Fruit fly (Drosophila melanogaster) Kc167 (cell line): ENCODE measurements around the gene CG43800.

Experiments used
- Myc ChIP-seq: fragments of >200 bp; optimal IDR thresholded peaks from 2 replicates; lab custom pipeline; 2017; ENCODE audit warnings: missing external identifiers
- Sin3A ChIP-seq: fragments of >200 bp; optimal IDR thresholded peaks from 2 replicates; lab custom pipeline; 2018; ENCODE audit warnings: missing external identifiers
- h ChIP-seq: fragments of >200 bp; optimal IDR thresholded peaks from 3 replicates; lab custom pipeline; 2018; ENCODE audit warnings: missing external identifiers
- insv ChIP-seq: fragments of >200 bp; optimal IDR thresholded peaks from 3 replicates; lab custom pipeline; 2018; ENCODE audit warnings: missing external identifiers
- psq ChIP-seq: fragments of >200 bp; optimal IDR thresholded peaks from 2 replicates; lab custom pipeline; 2017; ENCODE audit warnings: missing external identifiers
- ttk ChIP-seq: sonication (Bioruptor generic); optimal IDR thresholded peaks from 2 replicates; lab custom pipeline; 2017; ENCODE audit warnings: missing external identifiers

Gene CG43800

DNA sequence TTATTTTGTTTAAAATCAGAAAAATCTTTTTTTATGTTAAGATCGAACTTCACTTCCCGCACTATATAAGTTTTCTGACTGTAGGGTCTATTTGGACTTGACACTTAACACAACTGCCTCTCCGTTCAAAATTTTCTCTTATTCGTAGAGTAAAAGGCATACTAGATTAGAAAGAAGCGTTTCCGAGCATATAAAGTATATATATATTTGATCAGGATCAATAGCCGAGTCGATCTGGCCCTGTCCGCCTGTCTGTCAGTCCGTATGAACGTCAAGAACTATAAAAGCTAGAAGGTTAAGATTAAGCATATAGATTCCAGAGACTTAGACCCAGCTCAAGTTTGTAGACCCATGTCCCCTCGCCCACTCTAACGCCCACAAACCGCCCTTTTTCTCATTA lies at the start of gene CG43800:
CG43800 (minus strand) TSS at position 101 of the 400 bp plus-strand sequence.
- TF ChIP-seq Myc (lab: Kevin White, UChicago) = no peak
- TF ChIP-seq insv (lab: Kevin White, UChicago) = no peak
- TF ChIP-seq Sin3A (lab: Kevin White, UChicago) = no peak
- no peak for TF ChIP-seq ttk (lab: Kevin White, UChicago)
- TF ChIP-seq h (lab: Kevin White, UChicago) = no peak
- TF ChIP-seq psq = no peak

DNA sequence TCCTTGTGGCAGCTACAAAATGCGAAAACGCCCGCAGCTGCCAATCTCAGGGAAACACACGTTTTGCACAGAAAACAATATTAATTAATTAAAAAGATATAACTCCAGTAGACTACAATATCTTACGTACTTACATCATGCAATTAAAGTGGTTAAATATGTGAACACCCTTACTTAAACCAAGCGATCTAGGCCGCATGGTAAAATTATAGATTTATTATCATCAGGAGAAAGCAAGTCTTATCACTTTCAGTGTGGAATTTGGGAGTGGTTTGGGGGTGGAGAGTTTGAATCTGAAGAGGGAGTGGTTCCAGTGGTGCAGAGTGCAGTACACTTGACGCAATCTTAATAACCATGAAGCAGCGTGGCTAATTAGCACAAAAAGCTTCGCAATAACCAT lies 49.5 kb upstream of the CG43800 start:
- no peak for TF ChIP-seq psq
- no peak for TF ChIP-seq ttk (lab: Kevin White, UChicago)
- no peak for TF ChIP-seq insv (lab: Kevin White, UChicago)
- TF ChIP-seq Sin3A (lab: Kevin White, UChicago) = no peak
- no peak for TF ChIP-seq Myc (lab: Kevin White, UChicago)
- no peak for TF ChIP-seq h (lab: Kevin White, UChicago)

DNA sequence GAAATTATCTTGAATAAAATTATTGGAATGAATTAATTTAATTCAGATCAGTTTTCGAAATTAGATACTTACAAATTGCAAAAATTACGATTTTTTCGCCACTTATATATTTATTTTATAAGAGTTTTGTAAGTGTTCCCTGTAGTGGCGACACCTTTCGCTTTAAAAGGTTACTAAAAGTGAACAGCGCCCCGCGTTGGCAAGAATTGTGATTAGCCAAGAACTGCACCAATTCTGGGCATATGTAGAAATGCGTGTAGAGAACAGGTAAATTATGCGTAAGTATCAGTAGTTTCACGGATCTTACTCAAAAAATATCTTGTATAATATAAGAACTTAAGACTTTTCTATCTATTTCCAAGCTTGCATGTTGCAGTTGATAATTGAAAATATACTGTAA lies 48.8 kb upstream of the CG43800 start:
- TF ChIP-seq h (lab: Kevin White, UChicago) = no peak
- TF ChIP-seq Myc (lab: Kevin White, UChicago) = no peak
- TF ChIP-seq Sin3A (lab: Kevin White, UChicago) = no peak
- TF ChIP-seq psq = no peak
- no peak for TF ChIP-seq insv (lab: Kevin White, UChicago)
- TF ChIP-seq ttk (lab: Kevin White, UChicago) = no peak

DNA sequence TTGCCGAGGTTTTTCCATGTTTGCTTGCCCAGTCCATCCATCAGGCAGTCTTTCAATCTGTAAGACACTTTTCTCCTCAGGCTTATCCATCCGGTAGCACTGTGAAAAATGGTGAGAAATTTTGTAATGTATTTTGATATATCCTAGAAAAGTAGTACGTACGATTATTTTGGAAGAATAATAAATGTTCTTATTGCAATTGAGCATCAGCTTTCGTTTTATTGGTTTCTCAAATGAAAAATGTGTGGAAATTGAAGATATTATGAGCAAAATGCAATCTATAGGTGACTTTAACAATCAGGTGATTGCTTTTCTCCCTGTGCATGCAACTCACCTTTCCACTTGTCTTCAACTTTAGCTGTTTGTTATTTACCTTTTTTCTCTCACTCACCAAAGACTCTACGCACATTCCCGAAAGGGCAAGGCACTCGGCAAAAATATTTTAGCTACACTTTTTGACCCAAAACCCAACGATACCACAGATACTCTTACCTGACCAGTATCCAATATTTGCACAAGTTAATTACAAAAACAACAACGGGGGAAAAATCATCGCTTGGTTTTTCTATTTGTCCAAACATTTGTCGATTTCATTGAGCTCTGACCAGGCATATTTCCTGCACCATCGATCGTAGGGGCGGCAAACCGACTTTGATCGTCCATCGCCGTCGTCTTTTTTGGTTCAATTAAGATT lies 45.1 kb upstream of the CG43800 start:
- TF ChIP-seq psq = no peak
- no peak for TF ChIP-seq insv (lab: Kevin White, UChicago)
- TF ChIP-seq ttk (lab: Kevin White, UChicago) = no peak
- TF ChIP-seq Sin3A (lab: Kevin White, UChicago) = no peak
- no peak for TF ChIP-seq Myc (lab: Kevin White, UChicago)
- no peak for TF ChIP-seq h (lab: Kevin White, UChicago)

DNA sequence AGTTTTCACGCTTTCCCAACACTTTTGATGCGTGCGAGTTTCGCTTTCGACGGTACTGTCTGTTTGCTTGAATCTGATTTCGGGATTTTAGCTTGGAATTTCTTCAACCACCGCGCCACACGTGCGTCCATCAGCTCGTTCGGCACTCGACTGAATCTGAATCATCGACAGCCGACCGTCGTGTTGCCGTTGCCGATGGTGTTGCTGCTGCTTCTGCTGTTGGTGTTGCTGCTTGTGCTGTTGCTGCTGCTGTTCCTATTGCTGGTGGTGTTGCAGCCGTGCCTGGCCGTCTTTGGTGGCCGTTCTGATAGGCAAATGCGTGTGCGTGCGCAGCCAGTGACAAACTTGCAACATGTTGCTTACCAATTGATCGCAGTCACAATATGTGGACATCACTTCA lies 44.4 kb upstream of the CG43800 start, which contains the start of gene Wnt4:
Wnt4 (minus strand) TSS at position 155 of the 400 bp plus-strand sequence.
- TF ChIP-seq insv (lab: Kevin White, UChicago) (no peak), psq (no peak), h (lab: Kevin White, UChicago) (no peak), Sin3A (lab: Kevin White, UChicago) (no peak), Myc (lab: Kevin White, UChicago) (no peak), ttk (lab: Kevin White, UChicago) (no peak)

DNA sequence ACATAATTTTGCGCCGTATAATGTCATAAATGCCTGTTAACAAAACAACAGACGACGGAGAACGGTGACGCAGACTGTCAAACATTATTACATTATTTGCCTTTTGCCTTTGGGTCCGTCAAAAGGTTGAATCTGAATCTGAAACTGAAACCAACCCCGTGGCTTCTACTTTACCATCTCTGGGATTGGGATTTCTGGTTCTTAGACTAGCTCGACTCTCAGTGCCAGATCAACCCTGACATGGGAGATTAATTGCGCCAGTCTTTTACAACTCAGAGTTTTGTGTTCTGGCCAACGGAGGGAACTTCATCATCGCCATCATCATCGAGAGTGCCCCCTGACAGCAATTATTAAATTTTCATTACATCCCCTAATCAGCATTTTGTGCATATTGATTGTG lies 39.8 kb upstream of the CG43800 start:
- TF ChIP-seq h (lab: Kevin White, UChicago) (no peak), psq (no peak), ttk (lab: Kevin White, UChicago) (no peak), Sin3A (lab: Kevin White, UChicago) (no peak), Myc (lab: Kevin White, UChicago) (no peak), insv (lab: Kevin White, UChicago) (no peak)

DNA sequence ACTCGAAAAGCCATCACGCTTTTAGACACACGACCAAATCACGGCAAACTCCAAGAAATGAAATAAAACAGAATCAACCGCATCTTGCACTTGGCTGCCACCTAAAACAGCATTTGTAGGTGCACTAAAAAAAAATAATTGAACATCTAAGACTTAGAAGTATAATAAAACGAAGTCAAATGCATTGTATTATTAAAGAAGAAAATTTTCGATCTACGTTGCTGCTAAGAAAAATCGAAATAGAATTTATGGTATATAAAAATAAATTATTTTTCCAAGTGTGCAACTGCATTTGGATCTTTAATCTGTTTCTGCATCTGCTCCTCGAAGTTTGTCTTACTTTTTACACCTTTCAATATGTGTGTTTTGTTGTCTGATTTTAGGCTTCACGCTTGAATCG lies 37.7 kb upstream of the CG43800 start:
- TF ChIP-seq Sin3A (lab: Kevin White, UChicago) (no peak), insv (lab: Kevin White, UChicago) (no peak), psq (no peak), h (lab: Kevin White, UChicago) (no peak), ttk (lab: Kevin White, UChicago) (no peak), Myc (lab: Kevin White, UChicago) (no peak)

DNA sequence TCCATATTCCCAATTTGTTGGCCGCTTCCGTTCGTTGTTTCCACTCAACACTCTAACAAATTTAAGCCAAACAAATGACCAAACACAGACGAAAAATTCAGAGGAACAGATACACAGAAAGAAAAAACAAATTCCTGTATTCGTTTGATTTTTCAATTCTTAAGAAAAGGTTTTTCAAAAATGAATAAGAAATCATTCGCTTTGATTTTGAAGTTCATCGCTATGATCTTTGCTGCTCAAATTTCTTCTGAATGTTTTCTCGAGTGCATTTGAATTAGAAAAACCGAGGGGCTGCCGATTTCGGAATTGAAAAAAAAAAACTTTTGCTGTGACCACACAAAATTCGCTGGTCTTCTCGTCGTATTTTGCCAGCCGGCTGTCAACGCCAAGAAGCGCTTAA lies 33.4 kb upstream of the CG43800 start:
- no peak for TF ChIP-seq Myc (lab: Kevin White, UChicago)

DNA sequence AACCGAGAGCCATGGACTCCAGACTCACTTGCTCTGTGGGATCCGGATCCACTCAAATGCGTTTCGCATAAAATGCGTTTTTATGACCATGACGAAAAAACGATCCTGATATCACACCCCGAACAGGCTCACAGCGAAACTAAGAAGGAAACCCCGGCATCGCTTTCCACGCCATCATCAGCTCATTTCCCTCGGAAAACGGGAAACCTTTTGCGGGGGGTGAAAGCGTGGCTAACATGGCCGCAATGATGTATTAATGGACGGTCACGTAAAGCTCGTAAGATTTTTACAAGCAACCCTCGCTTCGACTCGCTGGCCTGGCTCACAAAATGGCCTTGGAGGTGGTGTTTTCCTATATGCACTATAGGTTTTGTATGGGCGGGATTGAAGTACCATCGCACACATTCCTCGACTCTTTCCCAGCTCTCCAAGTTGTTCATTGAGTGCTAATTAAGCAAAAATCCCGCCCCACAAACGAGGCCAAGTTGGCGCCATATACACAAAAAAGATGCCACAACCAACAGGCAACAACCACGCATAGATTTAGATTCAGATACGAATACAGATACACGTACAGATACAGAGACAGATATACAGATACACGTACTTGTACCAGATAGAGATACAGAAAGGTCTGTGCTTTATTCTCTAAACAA lies 32.4 kb upstream of the CG43800 start:
- TF ChIP-seq ttk (lab: Kevin White, UChicago) = no peak
- no peak for TF ChIP-seq h (lab: Kevin White, UChicago)
- TF ChIP-seq insv (lab: Kevin White, UChicago) = no peak
- no peak for TF ChIP-seq Sin3A (lab: Kevin White, UChicago)
- TF ChIP-seq Myc (lab: Kevin White, UChicago) = no peak
- no peak for TF ChIP-seq psq

DNA sequence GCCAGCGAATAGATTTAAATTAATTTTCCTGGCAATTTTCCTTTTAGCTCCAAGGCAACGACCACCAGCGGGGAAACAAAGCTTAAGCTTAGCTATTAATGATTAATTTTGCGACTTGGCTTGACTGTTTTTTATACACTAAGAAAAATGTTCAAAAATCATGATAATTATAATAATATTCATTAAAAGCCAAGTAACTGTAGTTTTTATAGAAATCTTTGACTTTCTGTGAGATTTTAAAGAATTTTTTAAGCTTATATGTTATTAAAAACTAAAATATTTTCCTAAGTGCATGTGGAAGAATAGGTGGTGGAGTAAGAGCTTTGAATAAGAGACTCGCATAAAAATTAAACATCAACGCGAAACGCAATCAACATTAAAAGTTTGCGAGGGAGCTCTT lies 31.8 kb upstream of the CG43800 start:
- TF ChIP-seq h (lab: Kevin White, UChicago) (no peak), psq (no peak), Myc (lab: Kevin White, UChicago) (no peak), ttk (lab: Kevin White, UChicago) (no peak), Sin3A (lab: Kevin White, UChicago) (no peak), insv (lab: Kevin White, UChicago) (no peak)

DNA sequence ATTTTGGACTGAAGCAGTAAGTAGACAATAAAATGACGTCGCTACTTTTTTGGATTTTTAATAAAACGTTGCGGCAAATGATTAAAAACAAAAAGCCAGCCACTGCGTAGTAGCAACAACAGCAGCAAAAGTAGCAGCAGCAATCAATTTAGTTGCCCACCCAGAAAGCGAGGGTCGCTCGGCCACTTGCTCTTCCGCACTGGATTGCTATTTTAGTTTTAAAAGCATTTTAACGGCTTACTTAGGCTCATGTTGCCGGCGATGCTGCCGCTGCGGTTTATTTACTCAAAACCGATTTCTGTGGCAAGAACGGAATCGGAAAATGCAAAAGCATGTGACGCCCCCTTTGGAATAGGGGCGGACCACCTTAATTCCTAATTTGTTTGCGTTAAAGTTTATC lies 30.0 kb upstream of the CG43800 start:
- TF ChIP-seq Myc (lab: Kevin White, UChicago) = no peak
- no peak for TF ChIP-seq psq
- no peak for TF ChIP-seq h (lab: Kevin White, UChicago)
- no peak for TF ChIP-seq ttk (lab: Kevin White, UChicago)
- no peak for TF ChIP-seq insv (lab: Kevin White, UChicago)
- TF ChIP-seq Sin3A (lab: Kevin White, UChicago) = no peak

DNA sequence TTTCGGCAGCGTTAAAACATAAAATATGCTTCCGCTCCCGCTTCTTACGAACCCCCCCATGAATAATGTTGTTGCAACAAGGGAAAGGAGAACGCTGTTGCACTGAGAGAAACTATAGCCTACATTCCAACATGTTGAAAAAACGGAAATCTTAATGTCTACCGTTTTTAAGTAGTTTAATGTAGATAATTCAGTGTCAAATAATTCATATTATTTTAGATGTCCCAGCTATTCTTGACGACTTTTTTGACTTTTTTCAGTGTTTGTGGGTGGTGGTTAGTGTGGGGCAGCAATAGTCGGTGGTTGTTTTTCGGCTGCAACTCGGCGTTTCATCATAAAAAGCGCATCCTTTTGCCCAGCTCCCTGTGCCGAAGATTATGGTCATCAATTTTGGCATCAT lies 29.4 kb upstream of the CG43800 start:
- TF ChIP-seq insv (lab: Kevin White, UChicago) = no peak
- TF ChIP-seq Myc (lab: Kevin White, UChicago) = no peak
- TF ChIP-seq ttk (lab: Kevin White, UChicago) = no peak
- TF ChIP-seq psq = no peak
- no peak for TF ChIP-seq Sin3A (lab: Kevin White, UChicago)
- no peak for TF ChIP-seq h (lab: Kevin White, UChicago)
